Worm (Caenorhabditis elegans) whole organism, young adult: ENCODE measurements around the gene mdt-6.

Source experiments
- B0035.1 ChIP-seq: sonication (generic microtip); optimal IDR thresholded peaks from 2 replicates; lab custom pipeline; 2016; ENCODE audit warnings: missing genetic modification characterization, mild to moderate bottlenecking, missing compliant biosample characterization, missing genotype, missing genetic modification reagents
- B0261.1 ChIP-seq: sonication (generic microtip); optimal IDR thresholded peaks from 2 replicates; lab custom pipeline; 2016; ENCODE audit warnings: mild to moderate bottlenecking, missing genetic modification characterization, moderate library complexity, missing compliant biosample characterization
- C17E4.6 ChIP-seq: fragments of 200-800 bp; sonication (Bioruptor generic); IDR thresholded peaks from 2 replicates; pipeline ENCODE4 v1.3.6; 2022; ENCODE audit warnings: missing genetic modification reagents, missing genetic modification characterization, missing compliant biosample characterization
- F22D6.2 ChIP-seq: sonication (generic microtip); optimal IDR thresholded peaks from 2 replicates; lab custom pipeline; 2016; ENCODE audit warnings: mild to moderate bottlenecking, missing genetic modification characterization, missing compliant biosample characterization
- F37B4.10 ChIP-seq: fragments of 200-800 bp; sonication (Bioruptor generic); IDR thresholded peaks from 2 replicates; pipeline ENCODE4 v1.3.6; 2022; ENCODE audit warnings: missing genetic modification characterization, missing compliant biosample characterization
- F52B5.7 ChIP-seq: sonication (generic microtip); optimal IDR thresholded peaks from 2 replicates; lab custom pipeline; 2016; ENCODE audit warnings: mild to moderate bottlenecking, missing genetic modification characterization, missing compliant biosample characterization
- F55B11.4 ChIP-seq: sonication (generic microtip); optimal IDR thresholded peaks from 2 replicates; lab custom pipeline; 2016; ENCODE audit warnings: missing compliant biosample characterization, missing genetic modification characterization, borderline replicate concordance; ENCODE audit not compliant: insufficient read depth
- K11D2.4 ChIP-seq: fragments of 200-800 bp; sonication (Bioruptor generic); IDR thresholded peaks from 2 replicates; pipeline ENCODE4 v1.3.6; 2022; ENCODE audit warnings: missing genetic modification reagents, missing genetic modification characterization, missing compliant biosample characterization
- K12H6.12 ChIP-seq: fragments of 200-800 bp; sonication (Bioruptor generic); optimal IDR thresholded peaks from 2 replicates; lab custom pipeline; 2018; ENCODE audit warnings: mild to moderate bottlenecking, missing genetic modification characterization, missing compliant biosample characterization
- Y67H2A.10 ChIP-seq: fragments of 200-800 bp; sonication (Bioruptor generic); conservative IDR thresholded peaks from 2 replicates; pipeline ENCODE4 v1.3.6; 2022; ENCODE audit warnings: missing genetic modification reagents, missing genetic modification characterization, missing compliant biosample characterization
- akir-1 ChIP-seq: fragments of 200-800 bp; sonication (Bioruptor generic); optimal IDR thresholded peaks from 2 replicates; lab custom pipeline; 2018; ENCODE audit warnings: mild to moderate bottlenecking, missing genetic modification characterization, moderate library complexity, missing compliant biosample characterization
- attf-5 ChIP-seq: fragments of 200-800 bp; sonication (Bioruptor generic); optimal IDR thresholded peaks from 2 replicates; lab custom pipeline; 2018; ENCODE audit warnings: mild to moderate bottlenecking, missing genetic modification characterization, missing compliant biosample characterization
- ccch-3 ChIP-seq: fragments of 200-800 bp; sonication (Bioruptor generic); optimal IDR thresholded peaks from 2 replicates; lab custom pipeline; 2018; ENCODE audit warnings: mild to moderate bottlenecking, missing genetic modification characterization, missing compliant biosample characterization
- cebp-2 ChIP-seq: fragments of 200-800 bp; sonication (Bioruptor generic); IDR thresholded peaks from 2 replicates; pipeline ENCODE4 v1.3.6; 2022; ENCODE audit warnings: missing genetic modification characterization, missing compliant biosample characterization
- dpl-1 ChIP-seq: fragments of 150-350 bp; optimal IDR thresholded peaks from 2 replicates; lab custom pipeline; 2014; ENCODE audit warnings: missing biosample characterization, missing genetic modification reagents, missing genetic modification characterization
- efl-1 ChIP-seq: fragments of 150-350 bp; optimal IDR thresholded peaks from 2 replicates; lab custom pipeline; 2014; ENCODE audit warnings: missing biosample characterization, missing genetic modification reagents, missing genetic modification characterization
- fkh-3 ChIP-seq: sonication (generic microtip); optimal IDR thresholded peaks from 2 replicates; lab custom pipeline; 2016; ENCODE audit warnings: mild to moderate bottlenecking, missing genetic modification characterization, missing compliant biosample characterization
- hlh-12 ChIP-seq: sonication (generic microtip); optimal IDR thresholded peaks from 2 replicates; lab custom pipeline; 2016; ENCODE audit warnings: missing genetic modification characterization, missing compliant biosample characterization
- hmg-1.2 ChIP-seq: fragments of 200-800 bp; sonication (Bioruptor generic); IDR thresholded peaks from 2 replicates; pipeline ENCODE4 v1.3.6; 2022; ENCODE audit warnings: missing genetic modification reagents, missing genetic modification characterization, missing compliant biosample characterization
- hmg-20 ChIP-seq: fragments of 200-800 bp; sonication (Bioruptor generic); IDR thresholded peaks from 2 replicates; pipeline ENCODE4 v1.3.6; 2022; ENCODE audit warnings: missing genetic modification reagents, missing genetic modification characterization, missing compliant biosample characterization
- let-526 ChIP-seq: fragments of 200-800 bp; sonication (Bioruptor generic); IDR thresholded peaks from 2 replicates; pipeline ENCODE4 v1.3.6; 2022; ENCODE audit warnings: missing genetic modification reagents, missing genetic modification characterization, missing compliant biosample characterization
- lin-26 ChIP-seq: fragments of 200-800 bp; sonication (Bioruptor generic); IDR thresholded peaks from 2 replicates; pipeline ENCODE4 v1.3.6; 2022; ENCODE audit warnings: missing genetic modification reagents, missing genetic modification characterization, missing compliant biosample characterization
- lir-1 ChIP-seq: fragments of 200-800 bp; sonication (Bioruptor generic); conservative IDR thresholded peaks from 2 replicates; pipeline ENCODE4 v1.3.6; 2022; ENCODE audit warnings: missing genetic modification reagents, missing genetic modification characterization, missing compliant biosample characterization
- madf-3 ChIP-seq: fragments of 200-800 bp; sonication (Bioruptor generic); IDR thresholded peaks from 2 replicates; pipeline ENCODE4 v1.3.6; 2022; ENCODE audit warnings: missing genetic modification reagents, missing genetic modification characterization, missing compliant biosample characterization
- madf-6 ChIP-seq: fragments of 200-800 bp; sonication (Bioruptor generic); IDR thresholded peaks from 2 replicates; pipeline ENCODE4 v1.3.6; 2022; ENCODE audit warnings: missing genetic modification reagents, missing genetic modification characterization, missing compliant biosample characterization
- mcd-1 ChIP-seq: fragments of 200-800 bp; sonication (Bioruptor generic); IDR thresholded peaks from 2 replicates; pipeline ENCODE4 v1.3.6; 2022; ENCODE audit warnings: missing genetic modification reagents, missing genetic modification characterization, missing compliant biosample characterization
- mes-4 ChIP-seq: sonication (generic microtip); optimal IDR thresholded peaks from 2 replicates; lab custom pipeline; 2016; ENCODE audit warnings: missing genotype, missing genetic modification characterization, missing compliant biosample characterization
- nfya-1 ChIP-seq: sonication (generic microtip); optimal IDR thresholded peaks from 2 replicates; lab custom pipeline; 2017; ENCODE audit warnings: antibody characterized with exemption, missing compliant biosample characterization, missing genetic modification characterization, borderline replicate concordance; ENCODE audit not compliant: insufficient read depth
- nfya-2 ChIP-seq: fragments of 200-800 bp; sonication (Bioruptor generic); IDR thresholded peaks from 2 replicates; pipeline ENCODE4 v1.3.6; 2022; ENCODE audit warnings: missing genetic modification reagents, missing genetic modification characterization, missing compliant biosample characterization
- nfyb-1 ChIP-seq: fragments of 200-800 bp; sonication (Bioruptor generic); IDR thresholded peaks from 2 replicates; pipeline ENCODE4 v1.3.6; 2022; ENCODE audit warnings: missing genetic modification reagents, missing genetic modification characterization, missing compliant biosample characterization
- nhr-179 ChIP-seq: sonication (generic microtip); optimal IDR thresholded peaks from 2 replicates; lab custom pipeline; 2016; ENCODE audit warnings: mild to moderate bottlenecking, missing genetic modification characterization, missing compliant biosample characterization
- nhr-80 ChIP-seq: sonication (generic microtip); optimal IDR thresholded peaks from 2 replicates; lab custom pipeline; 2016; ENCODE audit warnings: missing genetic modification characterization, missing compliant biosample characterization
- rec-8 ChIP-seq, 2 experiments: sonication (generic microtip); optimal IDR thresholded peaks; 2 replicates each; lab custom pipeline; 2016; ENCODE audit warnings: mild to moderate bottlenecking in 2 of 2, missing genetic modification characterization in 2 of 2, missing genetic modification reagents in 2 of 2, missing genotype in 2 of 2, missing biosample characterization in 1 of 2, missing compliant biosample characterization in 1 of 2, moderate library complexity in 1 of 2
- rpc-1 ChIP-seq, 2 experiments: fragments of 150-350 bp in 1 of 2; sonication (generic microtip) in 1 of 2; optimal IDR thresholded peaks; 2 replicates each; lab custom pipeline; 2014 to 2018; ENCODE audit warnings: missing biosample characterization in 1 of 2, missing genetic modification characterization in 1 of 2, missing genetic modification reagents in 1 of 2, missing genotype in 1 of 2
- sea-2 ChIP-seq: fragments of 200-800 bp; sonication (Bioruptor generic); IDR thresholded peaks from 2 replicates; pipeline ENCODE4 v1.3.6; 2022; ENCODE audit warnings: missing genetic modification characterization, missing compliant biosample characterization
- snpc-4 ChIP-seq, 5 experiments: fragments of 150-350 bp in 1 of 5; sonication (generic microtip) in 4 of 5; optimal IDR thresholded peaks; 2 replicates each; lab custom pipeline; 2014 to 2018; ENCODE audit warnings: missing genetic modification characterization in 5 of 5, missing biosample characterization in 3 of 5, antibody characterized with exemption in 2 of 5, mild to moderate bottlenecking in 2 of 5, missing compliant biosample characterization in 2 of 5, missing genotype in 2 of 5, moderate library complexity in 2 of 5, missing genetic modification reagents in 1 of 5
- sptf-2 ChIP-seq: fragments of 200-800 bp; sonication (Bioruptor generic); optimal IDR thresholded peaks from 2 replicates; lab custom pipeline; 2018; ENCODE audit warnings: mild to moderate bottlenecking, missing genetic modification characterization, missing compliant biosample characterization
- tbp1 ChIP-seq: fragments of 200-800 bp; sonication (Bioruptor generic); optimal IDR thresholded peaks from 2 replicates; lab custom pipeline; 2018; ENCODE audit warnings: mild to moderate bottlenecking, missing genetic modification characterization, missing compliant biosample characterization
- tbx-9 ChIP-seq: sonication (generic microtip); optimal IDR thresholded peaks from 2 replicates; lab custom pipeline; 2016; ENCODE audit warnings: borderline replicate concordance, missing genetic modification characterization, inconsistent platforms, missing compliant biosample characterization
- unc-62 ChIP-seq: fragments of 150-350 bp; optimal IDR thresholded peaks from 2 replicates; lab custom pipeline; 2014; ENCODE audit warnings: missing biosample characterization, missing genetic modification reagents, missing genetic modification characterization
- ztf-18 ChIP-seq: sonication (generic microtip); optimal IDR thresholded peaks from 2 replicates; lab custom pipeline; 2016; ENCODE audit warnings: missing genotype, mild to moderate bottlenecking, missing genetic modification characterization, missing compliant biosample characterization
- ztf-25 ChIP-seq: fragments of 200-800 bp; sonication (Bioruptor generic); IDR thresholded peaks from 2 replicates; pipeline ENCODE4 v1.3.6; 2022; ENCODE audit warnings: missing genetic modification reagents, missing genetic modification characterization, missing compliant biosample characterization

mdt-6 gene

ce11 chrV:7075646-7076045, 16.2 kb upstream of the mdt-6 start, which contains the start of gene npa-1:
TSS of gene npa-1 (plus strand) at chrV:7075787.
- peak; percentile 80 for TF ChIP-seq nhr-80 (tag; lab: Kevin White, UChicago)
- TF ChIP-seq akir-1 (GFP tag; lab: Kevin White, UChicago) = no peak

- TF ChIP-seq F22D6.2 (tag; lab: Kevin White, UChicago) (no peak), C17E4.6 (GFP tag; lab: Robert Waterston, UW) (no peak), fkh-3 (tag; lab: Kevin White, UChicago) (no peak), efl-1 (GFP tag; lab: Kevin White, UChicago) (no peak), F37B4.10 (GFP tag; lab: Robert Waterston, UW) (no peak), F52B5.7 (tag; lab: Kevin White, UChicago) (no peak), attf-5 (GFP tag; lab: Kevin White, UChicago) (no peak), madf-6 (GFP tag; lab: Robert Waterston, UW) (no peak), mcd-1 (GFP tag; lab: Robert Waterston, UW) (no peak), cebp-2 (GFP tag; lab: Robert Waterston, UW) (no peak), Y67H2A.10 (GFP tag; lab: Robert Waterston, UW) (no peak), tbx-9 (tag; lab: Kevin White, UChicago) (no peak), nhr-179 (tag; lab: Kevin White, UChicago) (no peak), ztf-18 (no peak), nfyb-1 (GFP tag; lab: Robert Waterston, UW) (no peak), nfya-2 (no peak), sptf-2 (GFP tag; lab: Kevin White, UChicago) (no peak), dpl-1 (GFP tag; lab: Kevin White, UChicago) (no peak)
- TF ChIP-seq, all 124 proteins: peak for 0
Observed at ce11 chrV:7072309-7072708, 12.9 kb upstream of the mdt-6 start, which contains the start of gene F27B10.1. TSS of gene F27B10.1 (plus strand) at chrV:7072609.

ce11 chrV:7069605-7070004, 10.2 kb upstream of the mdt-6 start:
- no peak for TF ChIP-seq K12H6.12 (tag; lab: Kevin White, UChicago)
- TF ChIP-seq K11D2.4 (GFP tag; lab: Robert Waterston, UW) = no peak
- no peak for TF ChIP-seq efl-1 (GFP tag; lab: Kevin White, UChicago)
- peak; percentile 64 for TF ChIP-seq B0261.1 (tag; lab: Kevin White, UChicago)
- TF ChIP-seq F55B11.4 (tag; lab: Kevin White, UChicago) = no peak
- TF ChIP-seq rpc-1 (optimal IDR thresholded peaks at IDR 0.05; lab: Kevin White, UChicago) = peak; percentile 53
- peak; percentile 68 for TF ChIP-seq rpc-1 (tag; optimal IDR thresholded peaks at IDR 0.05; lab: Kevin White, UChicago)
- 0 out of 2 replicates have a peak, but pooled peaks have one; percentile 10 for TF ChIP-seq hmg-1.2 (GFP tag; lab: Robert Waterston, UW)
- TF ChIP-seq lin-26 (GFP tag; lab: Robert Waterston, UW) = peak; percentile 55; the same call in 1 of the 2 replicates
- TF ChIP-seq ztf-25 = 0 out of 2 replicates have a peak, but pooled peaks have one; percentile 40
- no peak for TF ChIP-seq lir-1 (GFP tag; lab: Robert Waterston, UW)
- TF ChIP-seq snpc-4 (GFP tag; optimal IDR thresholded peaks at IDR 0.05; lab: Kevin White, UChicago) = no peak
- TF ChIP-seq snpc-4 (tag; optimal IDR thresholded peaks at IDR 0.05; lab: Kevin White, UChicago) = peak in 1 of 4 experiments; percentile 8
- 0 out of 2 replicates have a peak, but pooled peaks have one; percentile 11 for TF ChIP-seq madf-6 (GFP tag; lab: Robert Waterston, UW)
- TF ChIP-seq tbp1 (GFP tag; lab: Kevin White, UChicago) = peak; percentile 85

ce11 chrV:7068861-7069260, 9.4 kb upstream of the mdt-6 start:
- no peak for TF ChIP-seq sea-2 (GFP tag; lab: Robert Waterston, UW)
- TF ChIP-seq B0035.1 (tag; lab: Kevin White, UChicago) = no peak
- TF ChIP-seq ccch-3 (GFP tag; lab: Kevin White, UChicago) = no peak
- no peak for TF ChIP-seq mes-4 (tag; lab: Kevin White, UChicago)
- no peak for TF ChIP-seq F37B4.10 (GFP tag; lab: Robert Waterston, UW)
- no peak for TF ChIP-seq madf-3 (GFP tag; lab: Robert Waterston, UW)
- no peak for TF ChIP-seq let-526 (GFP tag; lab: Robert Waterston, UW)
- no peak for TF ChIP-seq C17E4.6 (GFP tag; lab: Robert Waterston, UW)
- TF ChIP-seq hlh-12 (tag; lab: Kevin White, UChicago) = no peak
- TF ChIP-seq lir-1 (GFP tag; lab: Robert Waterston, UW) = no peak
- TF ChIP-seq unc-62 (GFP tag; lab: Kevin White, UChicago) = no peak
- no peak for TF ChIP-seq nfya-1 (tag; lab: Kevin White, UChicago)
- no peak for TF ChIP-seq attf-5 (GFP tag; lab: Kevin White, UChicago)
- TF ChIP-seq rec-8 (tag; optimal IDR thresholded peaks at IDR 0.05; lab: Kevin White, UChicago) = no peak
- TF ChIP-seq hmg-20 (GFP tag; lab: Robert Waterston, UW) = no peak
